Worm (Caenorhabditis elegans) whole organism, dauer: ENCODE measurements around the gene kin-29.
"Not testable (repeated sequence)": the region's sequence is repeated elsewhere in the genome, so short reads cannot be mapped to it uniquely, and the experiment has no call there.

Source experiments
- unc-62 ChIP-seq: sonication (generic microtip); optimal IDR thresholded peaks from 2 replicates; lab custom pipeline; 2017; ENCODE audit warnings: missing biosample characterization, missing genetic modification reagents, missing genetic modification characterization

kin-29 gene

ce11 chrX:2852388-2852908 is at the start of gene kin-29:
TSS of gene kin-29 (minus strand) at chrX:2852438.
- TF ChIP-seq unc-62: no peak

ce11 chrX:2900897-2901496 is 48.8 kb upstream of the kin-29 start:
- TF ChIP-seq unc-62: no peak

ce11 chrX:2898256-2898655 is 46.0 kb upstream of the kin-29 start, which contains the start of gene F52B10.3:
TSS of gene F52B10.3 (minus strand) at chrX:2898356.
- TF ChIP-seq unc-62: no peak

- no peak for TF ChIP-seq unc-62
Observed at ce11 chrX:2895646-2896045, 43.4 kb upstream of the kin-29 start.

ce11 chrX:2894273-2894672 is 42.0 kb upstream of the kin-29 start, which contains the start of gene B0410.1:
TSS of gene B0410.1 (plus strand) at chrX:2894573.
- not testable (repeated sequence) for TF ChIP-seq unc-62

ce11 chrX:2893026-2893662 is 40.9 kb upstream of the kin-29 start:
- TF ChIP-seq unc-62: no peak

- no peak for TF ChIP-seq unc-62
Observed at ce11 chrX:2891879-2892278, 39.6 kb upstream of the kin-29 start.

ce11 chrX:2891141-2891739 is 39.0 kb upstream of the kin-29 start, which contains the start of gene B0410.3:
TSS of gene B0410.3 (minus strand) at chrX:2891491.
- no peak for TF ChIP-seq unc-62

- TF ChIP-seq unc-62: no peak
Observed at ce11 chrX:2890041-2890650, 37.9 kb upstream of the kin-29 start.

- no peak for TF ChIP-seq unc-62
Observed at ce11 chrX:2885318-2885908, 33.2 kb upstream of the kin-29 start, which contains the start of gene vang-1. TSS of gene vang-1 (plus strand) at chrX:2885858.

- TF ChIP-seq unc-62: no peak
Observed at ce11 chrX:2879529-2880265, 27.5 kb upstream of the kin-29 start, which contains the start of gene F53B3.5. TSS of gene F53B3.5 (minus strand) at chrX:2879579.

ce11 chrX:2877433-2877832 is 25.2 kb upstream of the kin-29 start:
- no peak for TF ChIP-seq unc-62

ce11 chrX:2874598-2874997 is 22.4 kb upstream of the kin-29 start:
- TF ChIP-seq unc-62: no peak

ce11 chrX:2873272-2873671 is 21.0 kb upstream of the kin-29 start:
- no peak for TF ChIP-seq unc-62

- no peak for TF ChIP-seq unc-62
Observed at ce11 chrX:2871037-2871436, 18.8 kb upstream of the kin-29 start, which contains the start of gene F53B3.3. TSS of gene F53B3.3 (minus strand) at chrX:2871137.
